Worm (Caenorhabditis elegans): ENCODE results near the gene ZK1290.14.

DNA sequence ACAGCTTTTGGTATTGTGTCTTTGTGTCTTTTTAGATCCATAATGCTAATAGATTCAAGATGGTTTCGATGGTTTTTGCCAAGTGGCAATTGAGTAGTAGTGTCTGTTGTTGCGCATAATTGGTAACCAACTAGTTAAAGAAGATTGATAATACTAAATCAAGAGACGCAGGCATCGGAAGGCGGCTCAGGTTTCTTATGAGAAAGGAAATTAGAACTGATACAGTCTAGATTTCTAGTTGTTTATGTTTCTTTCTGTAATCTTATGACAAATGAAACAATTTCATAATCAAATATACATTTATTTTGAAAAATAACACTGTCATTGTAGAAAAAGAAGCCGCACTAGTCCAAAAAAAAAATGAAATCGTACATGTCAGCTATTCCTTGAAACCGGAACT lies 1.6 kb downstream of the ZK1290.14 start, which contains the start of gene ZK1290.10:
- TF ChIP-seq tab-1 (GFP tag; IDR thresholded peaks at IDR 0.05) (no peak), T22C8.4 (GFP tag; IDR thresholded peaks at IDR 0.05) (no peak), cog-1 (tag; optimal IDR thresholded peaks at IDR 0.05) (no peak), klf-2 (GFP tag; conservative IDR thresholded peaks at IDR 0.05) (no peak), med-1 (GFP tag; optimal IDR thresholded peaks at IDR 0.05; ENCODE audit: insufficient read depth) (no peak), flt-1 (GFP tag; IDR thresholded peaks at IDR 0.05) (no peak), ref-1 (GFP tag; conservative IDR thresholded peaks at IDR 0.05) (no peak), ztf-23 (GFP tag; IDR thresholded peaks at IDR 0.05) (no peak)

Data from whole organism, midembryonic.